Fruit fly (Drosophila melanogaster): ENCODE data around the gene raskol.

Gene raskol

dm6 chrX:17694873-17695446 lies 15.0 kb upstream of the raskol start (continued):
- no peak for TF ChIP-seq Chrac-16 (GFP tag; optimal IDR thresholded peaks at IDR 0.05)
- no peak for TF ChIP-seq sens (GFP tag)
- no peak for TF ChIP-seq HLHmδ (GFP tag; optimal IDR thresholded peaks at IDR 0.05)
- TF ChIP-seq tgo (GFP tag; IDR thresholded peaks at IDR 0.05) = peak; percentile 24; the same call in 1 of the 3 replicates
- no peak for TF ChIP-seq sc (optimal IDR thresholded peaks at IDR 0.05)
- TF ChIP-seq sc (GFP tag; optimal IDR thresholded peaks at IDR 0.05) = no peak
- no peak for TF ChIP-seq tio (GFP tag; optimal IDR thresholded peaks at IDR 0.05)
- TF ChIP-seq CG6683 (GFP tag; optimal IDR thresholded peaks at IDR 0.05) = peak; percentile 6
- peak; percentile 15 for TF ChIP-seq Sox102F (GFP tag; optimal IDR thresholded peaks at IDR 0.05)
- no peak; the same call in 1 of the 2 replicates for TF ChIP-seq Xrp1 (GFP tag; IDR thresholded peaks at IDR 0.05)
- TF ChIP-seq Hr51 (GFP tag; optimal IDR thresholded peaks at IDR 0.05) = peak in 1 of 2 experiments; percentile 54
- TF ChIP-seq CG4854 (GFP tag; optimal IDR thresholded peaks at IDR 0.05) = no peak
- TF ChIP-seq dmrt99B (tag; optimal IDR thresholded peaks at IDR 0.05) = peak; percentile 62
- no peak for TF ChIP-seq CG10366 (GFP tag; IDR thresholded peaks at IDR 0.05)
- TF ChIP-seq CG17328 (GFP tag; IDR thresholded peaks at IDR 0.05) = 0 out of 2 replicates have a peak, but pooled peaks have one; percentile 20
- TF ChIP-seq CG11093 (GFP tag; IDR thresholded peaks at IDR 0.05) = no peak
- TF ChIP-seq Atf3 (GFP tag; optimal IDR thresholded peaks at IDR 0.05) = no peak
- TF ChIP-seq CG2199 (GFP tag; IDR thresholded peaks at IDR 0.05) = no peak
- TF ChIP-seq Ada2b (GFP tag; IDR thresholded peaks at IDR 0.05) = 0 out of 2 replicates have a peak, but pooled peaks have one; percentile 26
- TF ChIP-seq CG42726 (GFP tag; IDR thresholded peaks at IDR 0.05; ENCODE audit: partially characterized antibody) = no peak
- TF ChIP-seq CG12299 (tag; optimal IDR thresholded peaks at IDR 0.05) = no peak
- TF ChIP-seq CG18262 (tag; optimal IDR thresholded peaks at IDR 0.05) = peak; percentile 61
- no peak for TF ChIP-seq CG3995 (GFP tag; optimal IDR thresholded peaks at IDR 0.05)
- no peak for TF ChIP-seq dmrt11E (tag; optimal IDR thresholded peaks at IDR 0.05)
- TF ChIP-seq CG30431 (GFP tag; optimal IDR thresholded peaks at IDR 0.05) = no peak
- no peak for TF ChIP-seq psq (GFP tag; optimal IDR thresholded peaks at IDR 0.05)
- TF ChIP-seq lilli (GFP tag; optimal IDR thresholded peaks at IDR 0.05) = no peak
- no peak for TF ChIP-seq CG11398 (GFP tag; optimal IDR thresholded peaks at IDR 0.05)
- TF ChIP-seq bcd (GFP tag; optimal IDR thresholded peaks at IDR 0.05) = peak; percentile 12
- TF ChIP-seq CG15514 (GFP tag; optimal IDR thresholded peaks at IDR 0.05) = no peak
- no peak for TF ChIP-seq Usf (GFP tag; optimal IDR thresholded peaks at IDR 0.05)
- TF ChIP-seq Dad (GFP tag; optimal IDR thresholded peaks at IDR 0.05) = no peak
- no peak for TF ChIP-seq Ets97D (GFP tag; optimal IDR thresholded peaks at IDR 0.05)
- no peak for TF ChIP-seq CG1233 (GFP tag; optimal IDR thresholded peaks at IDR 0.05)
- no peak for TF ChIP-seq HLH3B (GFP tag; IDR thresholded peaks at IDR 0.05)
- TF ChIP-seq CG30020 (tag; optimal IDR thresholded peaks at IDR 0.05) = no peak
- TF ChIP-seq maf-S (GFP tag; optimal IDR thresholded peaks at IDR 0.05) = no peak
- TF ChIP-seq CG8944 (GFP tag; optimal IDR thresholded peaks at IDR 0.05) = no peak
- TF ChIP-seq gcm (GFP tag; optimal IDR thresholded peaks at IDR 0.05) = no peak
- no peak for TF ChIP-seq MBD-R2 (GFP tag; IDR thresholded peaks at IDR 0.05)
- TF ChIP-seq CG2202 (tag; optimal IDR thresholded peaks at IDR 0.05) = no peak
- no peak for TF ChIP-seq CG16815 (GFP tag; optimal IDR thresholded peaks at IDR 0.05)
- no peak for TF ChIP-seq CG1603 (tag; optimal IDR thresholded peaks at IDR 0.05)
- no peak for TF ChIP-seq CG8478 (optimal IDR thresholded peaks at IDR 0.05)
- peak; percentile 24 for TF ChIP-seq grau (tag; optimal IDR thresholded peaks at IDR 0.05)
- no peak for TF ChIP-seq Opbp (GFP tag; IDR thresholded peaks at IDR 0.05; ENCODE audit: partially characterized antibody)
- no peak for TF ChIP-seq CG33213 (GFP tag; optimal IDR thresholded peaks at IDR 0.05)
- TF ChIP-seq tx (GFP tag; optimal IDR thresholded peaks at IDR 0.05) = no peak
- no peak for TF ChIP-seq CG2116 (GFP tag; optimal IDR thresholded peaks at IDR 0.05)
- TF ChIP-seq Ets65A (GFP tag) = no peak
- peak; percentile 3 for TF ChIP-seq CG30403 (GFP tag; optimal IDR thresholded peaks at IDR 0.05)
- TF ChIP-seq CG34422 (GFP tag; IDR thresholded peaks at IDR 0.05) = no peak
